Fruit fly (Drosophila melanogaster): ENCODE results near the gene Xrcc2.

Gene Xrcc2

DNA sequence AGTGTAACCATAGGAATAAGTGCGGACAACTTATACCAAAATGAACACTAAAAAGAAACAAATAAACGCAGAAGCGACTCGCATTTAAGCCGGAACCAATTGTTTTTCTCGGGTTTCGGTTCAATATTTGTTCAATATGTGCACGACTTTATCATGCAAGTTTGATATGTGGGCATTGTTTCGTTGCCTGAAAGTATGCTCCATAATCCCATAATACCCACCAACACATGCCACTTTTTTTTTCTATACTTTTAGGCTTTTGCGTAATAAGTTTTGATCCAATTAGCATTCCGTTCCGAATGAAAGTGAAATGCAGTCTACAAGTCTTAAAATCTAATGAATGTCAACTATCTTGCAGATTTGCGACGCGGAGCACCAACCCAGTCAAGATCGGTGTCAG, 20.4 kb downstream of the Xrcc2 start:
- no peak for TF ChIP-seq Jra (GFP tag; optimal IDR thresholded peaks at IDR 0.05)
- no peak for TF ChIP-seq Abd-B (GFP tag; optimal IDR thresholded peaks at IDR 0.05)
- TF ChIP-seq N (GFP tag; optimal IDR thresholded peaks at IDR 0.05) = peak; percentile 59
- TF ChIP-seq lola (GFP tag; optimal IDR thresholded peaks at IDR 0.05) = no peak
- TF ChIP-seq sage (GFP tag; optimal IDR thresholded peaks at IDR 0.05) = no peak
- TF ChIP-seq fru (GFP tag; optimal IDR thresholded peaks at IDR 0.05) = no peak
- no peak for TF ChIP-seq Sp1 (GFP tag; optimal IDR thresholded peaks at IDR 0.05)
- no peak for TF ChIP-seq GATAd (GFP tag; optimal IDR thresholded peaks at IDR 0.05)
- TF ChIP-seq rgr (GFP tag; optimal IDR thresholded peaks at IDR 0.05) = no peak
- TF ChIP-seq sv (GFP tag; optimal IDR thresholded peaks at IDR 0.05) = no peak
- no peak for TF ChIP-seq tai (GFP tag; optimal IDR thresholded peaks at IDR 0.05)
- TF ChIP-seq brk (GFP tag; optimal IDR thresholded peaks at IDR 0.05) = no peak
- no peak for TF ChIP-seq ey (GFP tag; optimal IDR thresholded peaks at IDR 0.05)
- no peak for TF ChIP-seq Rel (GFP tag; optimal IDR thresholded peaks at IDR 0.05)
- no peak for TF ChIP-seq Rel (tag; optimal IDR thresholded peaks at IDR 0.05)
- TF ChIP-seq dl (GFP tag; optimal IDR thresholded peaks at IDR 0.05; ENCODE audit: insufficient read depth in 1 of 2, partially characterized antibody in 2 of 2) = no peak
- TF ChIP-seq dmrt93B (GFP tag; optimal IDR thresholded peaks at IDR 0.05) = no peak
- TF ChIP-seq foxo (GFP tag; optimal IDR thresholded peaks at IDR 0.05) = no peak
- no peak for TF ChIP-seq HLH106 (tag; optimal IDR thresholded peaks at IDR 0.05)
- no peak for TF ChIP-seq Hr83 (GFP tag; optimal IDR thresholded peaks at IDR 0.05; ENCODE audit: poor library complexity, severe bottlenecking)
- no peak for TF ChIP-seq Dfd (GFP tag; optimal IDR thresholded peaks at IDR 0.05)
- peak; percentile 66 for TF ChIP-seq Myc (optimal IDR thresholded peaks at IDR 0.05)
- TF ChIP-seq CG9705 (GFP tag; optimal IDR thresholded peaks at IDR 0.05) = no peak
- no peak for TF ChIP-seq CG32264 (GFP tag; optimal IDR thresholded peaks at IDR 0.05)
- TF ChIP-seq h (GFP tag; optimal IDR thresholded peaks at IDR 0.05) = no peak
- peak; percentile 32 for TF ChIP-seq Dif (GFP tag; optimal IDR thresholded peaks at IDR 0.05; ENCODE audit: partially characterized antibody)
- TF ChIP-seq CrebA (GFP tag; optimal IDR thresholded peaks at IDR 0.05; ENCODE audit: borderline replicate concordance) = no peak
- TF ChIP-seq pan (optimal IDR thresholded peaks at IDR 0.05) = no peak

DNA sequence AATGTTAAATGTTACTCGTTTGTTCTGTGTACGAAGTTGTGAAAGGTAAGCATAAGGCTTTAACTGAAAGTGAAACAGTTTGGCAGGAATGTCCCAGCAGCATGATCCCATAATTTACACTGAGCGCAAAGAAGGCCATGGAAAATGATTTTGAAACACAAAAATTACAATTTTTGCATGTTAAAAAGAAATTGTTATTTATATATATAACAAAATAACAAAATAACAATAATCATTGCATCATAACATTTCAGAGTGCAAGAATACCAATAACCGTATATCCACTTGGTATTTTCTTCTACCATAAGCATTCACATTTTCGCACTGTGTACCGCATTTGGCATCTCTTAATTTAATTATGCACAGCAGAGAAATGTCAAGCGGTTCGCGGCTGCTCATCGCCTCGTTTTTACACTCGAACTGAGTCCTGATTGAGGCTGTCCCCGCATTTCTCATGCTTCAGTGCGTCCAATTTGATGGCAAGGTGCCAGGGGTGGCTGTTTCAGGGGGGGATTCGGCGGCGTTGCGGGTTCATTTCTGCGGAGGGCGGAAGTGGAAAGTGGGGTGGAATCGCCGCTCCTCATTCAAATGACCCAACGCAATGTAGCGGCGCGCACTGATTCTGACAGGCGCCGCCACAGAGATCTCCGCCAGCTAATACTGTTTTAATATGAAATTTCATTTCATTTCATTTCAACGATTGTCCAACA, 22.6 kb downstream of the Xrcc2 start, which contains the start of gene CG6481:
Gene CG6481 (minus strand): TSS at position 51 of the 710 bp plus-strand sequence.
- peak; percentile 33 for TF ChIP-seq ey (GFP tag; optimal IDR thresholded peaks at IDR 0.05)
- TF ChIP-seq Vsx2 (GFP tag; optimal IDR thresholded peaks at IDR 0.05; ENCODE audit: partially characterized antibody) = no peak
- TF ChIP-seq Sp1 (GFP tag; optimal IDR thresholded peaks at IDR 0.05) = no peak
- TF ChIP-seq Myc (optimal IDR thresholded peaks at IDR 0.05) = no peak
- peak in 1 of 2 experiments; percentile 2 for TF ChIP-seq foxo (GFP tag; optimal IDR thresholded peaks at IDR 0.05)
- TF ChIP-seq HLH106 (tag; optimal IDR thresholded peaks at IDR 0.05) = no peak
- no peak for TF ChIP-seq Jra (GFP tag; optimal IDR thresholded peaks at IDR 0.05)
- TF ChIP-seq Dif (GFP tag; optimal IDR thresholded peaks at IDR 0.05; ENCODE audit: partially characterized antibody) = no peak
- TF ChIP-seq Rel (GFP tag; optimal IDR thresholded peaks at IDR 0.05) = no peak
- no peak for TF ChIP-seq Rel (tag; optimal IDR thresholded peaks at IDR 0.05)
- TF ChIP-seq N (GFP tag; optimal IDR thresholded peaks at IDR 0.05) = no peak
- no peak for TF ChIP-seq dmrt93B (GFP tag; optimal IDR thresholded peaks at IDR 0.05)
- no peak for TF ChIP-seq CG32264 (GFP tag; optimal IDR thresholded peaks at IDR 0.05)
- TF ChIP-seq fru (GFP tag; optimal IDR thresholded peaks at IDR 0.05) = no peak
- no peak for TF ChIP-seq dsf (GFP tag; optimal IDR thresholded peaks at IDR 0.05; ENCODE audit: borderline replicate concordance)
- TF ChIP-seq br (GFP tag; optimal IDR thresholded peaks at IDR 0.05) = no peak
- no peak for TF ChIP-seq CrebA (GFP tag; optimal IDR thresholded peaks at IDR 0.05; ENCODE audit: borderline replicate concordance)

DNA sequence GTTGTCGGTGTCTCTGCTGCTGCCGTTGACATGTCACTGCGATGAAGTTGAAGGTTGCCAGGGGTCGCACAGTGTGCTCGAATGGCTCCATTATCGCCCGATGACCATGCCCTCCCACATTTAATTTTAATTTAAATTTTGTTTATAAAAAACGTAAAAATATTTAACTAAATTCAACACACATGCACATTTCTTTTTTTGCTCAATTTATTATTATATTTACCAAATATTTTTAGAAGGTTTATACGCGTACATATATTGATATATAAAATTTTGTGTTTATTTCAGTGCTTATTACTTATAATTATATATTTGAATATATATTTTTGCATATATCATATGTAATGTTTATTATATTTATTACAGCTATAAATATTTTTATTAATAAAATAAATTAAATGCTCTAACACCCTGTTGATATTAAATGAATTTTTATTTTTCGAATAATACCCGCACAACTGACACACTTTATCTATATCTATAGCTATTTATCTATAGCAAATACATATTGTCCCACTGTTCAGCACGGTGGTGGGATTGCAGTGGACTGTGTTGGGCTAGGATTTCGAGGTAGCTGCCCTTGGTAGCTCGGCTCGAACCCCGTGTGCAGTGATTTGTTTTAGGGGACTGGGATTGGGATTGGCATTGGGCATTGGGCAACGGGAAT, 23.4 kb downstream of the Xrcc2 start:
- TF ChIP-seq Hr78 (GFP tag; optimal IDR thresholded peaks at IDR 0.05) (no peak), Hr83 (GFP tag; optimal IDR thresholded peaks at IDR 0.05; ENCODE audit: poor library complexity, severe bottlenecking) (no peak), Hnf4 (GFP tag; optimal IDR thresholded peaks at IDR 0.05) (no peak), Vsx2 (GFP tag; optimal IDR thresholded peaks at IDR 0.05; ENCODE audit: partially characterized antibody) (no peak), GATAd (GFP tag; optimal IDR thresholded peaks at IDR 0.05) (no peak), jim (GFP tag; optimal IDR thresholded peaks at IDR 0.05) (no peak), ey (GFP tag; optimal IDR thresholded peaks at IDR 0.05) (no peak), tai (GFP tag; optimal IDR thresholded peaks at IDR 0.05) (no peak)
